Worm (Caenorhabditis elegans): ENCODE results near the gene K11H12.6.

Gene K11H12.6

DNA sequence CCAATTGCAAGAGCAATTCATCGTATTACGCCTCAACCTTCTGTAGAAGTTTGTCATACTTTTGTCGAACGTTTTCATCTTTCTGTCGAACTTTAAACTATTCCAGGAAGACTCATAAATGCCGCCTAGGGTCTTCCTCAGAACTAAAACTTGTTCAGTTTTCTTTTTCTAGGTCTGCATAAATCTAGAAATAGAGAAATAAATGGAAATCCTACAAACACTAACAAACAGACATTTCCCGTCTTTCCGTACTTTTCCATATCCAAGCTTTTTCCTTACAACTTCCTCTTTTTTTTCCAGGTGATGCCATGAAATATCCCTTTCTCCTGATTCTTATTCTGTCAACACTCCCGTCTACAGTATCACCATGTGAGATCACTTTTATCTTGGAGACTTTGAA, 17.1 kb downstream of the K11H12.6 start, which contains the start of gene cutl-28:
Gene cutl-28 (plus strand): TSS at position 301 of the 400 bp plus-strand sequence.
- TF ChIP-seq zip-5 (tag; optimal IDR thresholded peaks at IDR 0.05): no peak
- TF ChIP-seq ceh-45 (GFP tag; IDR thresholded peaks at IDR 0.05): no peak
- TF ChIP-seq ceh-24 (tag; optimal IDR thresholded peaks at IDR 0.05): no peak
- no peak for TF ChIP-seq ceh-6 (GFP tag; optimal IDR thresholded peaks at IDR 0.05)
- TF ChIP-seq fax-1 (tag; optimal IDR thresholded peaks at IDR 0.05): no peak
- no peak for TF ChIP-seq ttx-3 (tag; optimal IDR thresholded peaks at IDR 0.05)
- TF ChIP-seq nhr-11 (tag; optimal IDR thresholded peaks at IDR 0.05): no peak
- TF ChIP-seq hlh-15 (tag; optimal IDR thresholded peaks at IDR 0.05): no peak

DNA sequence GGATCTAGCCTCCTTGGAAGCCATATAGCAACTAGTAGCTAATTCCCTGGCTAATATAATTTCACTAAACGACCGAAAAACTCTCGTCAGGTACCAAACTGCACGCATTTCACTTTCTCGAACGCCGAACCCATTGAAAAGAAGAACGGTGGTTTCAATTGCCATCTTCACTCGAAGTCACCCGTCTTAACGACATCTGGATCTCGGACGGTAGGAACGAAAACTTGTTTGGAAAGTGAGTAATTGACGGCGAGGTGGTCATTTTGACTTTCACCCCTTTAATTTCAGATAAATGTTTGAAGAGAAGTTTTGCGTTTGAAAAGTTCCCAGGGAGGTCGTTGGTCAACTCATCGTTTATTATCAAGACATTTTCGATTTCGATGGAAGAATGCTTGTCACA, 17.7 kb downstream of the K11H12.6 start:
- TF ChIP-seq hlh-13 (GFP tag; optimal IDR thresholded peaks at IDR 0.05): no peak
- TF ChIP-seq sdc-2 (tag; optimal IDR thresholded peaks at IDR 0.05): no peak
- no peak for TF ChIP-seq sox-4 (tag; optimal IDR thresholded peaks at IDR 0.05)
- no peak for TF ChIP-seq C38D4.7 (GFP tag; optimal IDR thresholded peaks at IDR 0.05)
- no peak for TF ChIP-seq unc-86 (tag; optimal IDR thresholded peaks at IDR 0.05)

- TF ChIP-seq unc-3 (GFP tag; conservative IDR thresholded peaks at IDR 0.05) (no peak), unc-3 (tag; optimal IDR thresholded peaks at IDR 0.05) (no peak), pag-3 (tag; optimal IDR thresholded peaks at IDR 0.05; ENCODE audit: borderline replicate concordance) (no peak), eyg-1 (tag; optimal IDR thresholded peaks at IDR 0.05) (no peak), syd-9 (tag; optimal IDR thresholded peaks at IDR 0.05) (no peak), ceh-24 (tag; optimal IDR thresholded peaks at IDR 0.05) (no peak), pat-9 (tag; optimal IDR thresholded peaks at IDR 0.05) (no peak), ceh-6 (GFP tag; optimal IDR thresholded peaks at IDR 0.05) (no peak), dve-1 (tag; optimal IDR thresholded peaks at IDR 0.05) (no peak), lin-11 (tag; optimal IDR thresholded peaks at IDR 0.05) (no peak), pros-1 (tag; optimal IDR thresholded peaks at IDR 0.05) (no peak), ceh-34 (tag; optimal IDR thresholded peaks at IDR 0.05) (no peak), che-1 (tag; optimal IDR thresholded peaks at IDR 0.05) (no peak), T23F11.4 (GFP tag; optimal IDR thresholded peaks at IDR 0.05) (no peak), unc-42 (tag; optimal IDR thresholded peaks at IDR 0.05) (no peak), unc-55 (GFP tag; optimal IDR thresholded peaks at IDR 0.05) (no peak), ceh-22 (tag; optimal IDR thresholded peaks at IDR 0.05) (no peak), ets-4 (tag; optimal IDR thresholded peaks at IDR 0.05) (no peak)
These were observed 31.2 kb downstream of the K11H12.6 start, which contains the start of gene Y55F3C.17 for ce11 chrIV:698304-698703. TSS of gene Y55F3C.17 (minus strand) at chrIV:698404.

DNA sequence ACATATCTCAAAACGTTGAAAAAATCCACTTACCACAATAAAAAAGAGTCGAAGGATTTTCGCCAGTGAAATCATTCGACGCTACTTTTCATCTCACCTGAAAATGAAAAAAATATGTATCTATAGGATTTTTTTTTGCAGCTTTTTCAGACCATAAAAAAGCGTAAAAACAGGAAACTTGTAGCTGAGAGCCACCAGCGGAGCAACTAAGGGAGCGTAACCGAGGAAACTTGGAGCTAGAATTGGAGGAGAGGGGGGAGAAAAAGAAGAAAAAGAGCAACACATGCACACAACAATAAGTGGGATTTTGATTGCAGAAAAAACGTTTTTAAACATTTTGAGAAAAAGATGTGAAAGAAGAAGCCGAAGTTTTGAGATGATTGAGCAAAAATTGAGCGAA, 40.5 kb downstream of the K11H12.6 start, which contains the start of gene cutl-26:
Gene cutl-26 (minus strand): TSS at position 101 of the 400 bp plus-strand sequence.
- TF ChIP-seq ref-2 (tag; optimal IDR thresholded peaks at IDR 0.05) (no peak), lin-11 (tag; optimal IDR thresholded peaks at IDR 0.05) (no peak), ceh-34 (tag; optimal IDR thresholded peaks at IDR 0.05) (no peak), eyg-1 (tag; optimal IDR thresholded peaks at IDR 0.05) (no peak), ceh-2 (tag; optimal IDR thresholded peaks at IDR 0.05) (no peak), nfya-1 (tag; optimal IDR thresholded peaks at IDR 0.05) (no peak), ceh-22 (tag; optimal IDR thresholded peaks at IDR 0.05) (no peak), pha-4 (tag; optimal IDR thresholded peaks at IDR 0.05) (no peak), pat-9 (tag; optimal IDR thresholded peaks at IDR 0.05) (no peak), tbx-7 (tag; optimal IDR thresholded peaks at IDR 0.05) (no peak), fkh-6 (tag; optimal IDR thresholded peaks at IDR 0.05) (no peak), npax-4 (tag; optimal IDR thresholded peaks at IDR 0.05) (no peak), sdc-2 (tag; optimal IDR thresholded peaks at IDR 0.05) (no peak), nhr-11 (tag; optimal IDR thresholded peaks at IDR 0.05) (no peak), dve-1 (tag; optimal IDR thresholded peaks at IDR 0.05) (no peak), ceh-45 (GFP tag; IDR thresholded peaks at IDR 0.05) (no peak), sox-2 (GFP tag; IDR thresholded peaks at IDR 0.05) (no peak)

Data from whole organism, late embryonic.